Worm (Caenorhabditis elegans) whole organism, mixed stage, embryonic: ENCODE measurements around the gene ceh-16.

Source experiments
- cnd-1 ChIP-seq: fragments of 200-800 bp; sonication (Bioruptor generic); optimal IDR thresholded peaks from 2 replicates; lab custom pipeline; 2018; ENCODE audit warnings: mild to moderate bottlenecking, missing genetic modification characterization, missing compliant biosample characterization
- elt-1 ChIP-seq: sonication (generic microtip); optimal IDR thresholded peaks from 2 replicates; lab custom pipeline; 2017; ENCODE audit warnings: missing genetic modification characterization, mild to moderate bottlenecking, missing compliant biosample characterization, antibody characterized with exemption, moderate library complexity, borderline replicate concordance; ENCODE audit not compliant: insufficient read depth
- lin-13 ChIP-seq: fragments of 150-350 bp; optimal IDR thresholded peaks from 2 replicates; lab custom pipeline; 2014; ENCODE audit warnings: missing biosample characterization, missing genetic modification characterization
- mls-2 ChIP-seq: sonication (generic microtip); optimal IDR thresholded peaks from 2 replicates; lab custom pipeline; 2016; ENCODE audit warnings: mild to moderate bottlenecking, missing genetic modification characterization, moderate library complexity, missing compliant biosample characterization
- nhr-12 ChIP-seq: fragments of 150-350 bp; optimal IDR thresholded peaks from 2 replicates; lab custom pipeline; 2014; ENCODE audit warnings: missing biosample characterization, missing genetic modification characterization
- nhr-2 ChIP-seq: fragments of 150-350 bp; optimal IDR thresholded peaks from 2 replicates; lab custom pipeline; 2014; ENCODE audit warnings: missing biosample characterization, missing genetic modification characterization
- nhr-237 ChIP-seq: fragments of 150-350 bp; optimal IDR thresholded peaks from 2 replicates; lab custom pipeline; 2014; ENCODE audit warnings: missing biosample characterization, missing genetic modification characterization
- nhr-28 ChIP-seq: fragments of 150-350 bp; optimal IDR thresholded peaks from 2 replicates; lab custom pipeline; 2014; ENCODE audit warnings: missing biosample characterization, missing genetic modification characterization
- nhr-76 ChIP-seq: sonication (generic microtip); optimal IDR thresholded peaks from 2 replicates; lab custom pipeline; 2017; ENCODE audit warnings: missing biosample characterization, missing genetic modification characterization
- pha-4 ChIP-seq: fragments of 150-350 bp; optimal IDR thresholded peaks from 2 replicates; lab custom pipeline; 2018; ENCODE audit warnings: missing biosample characterization, missing genetic modification reagents, missing genetic modification characterization
- snpc-4 ChIP-seq: fragments of 150-350 bp; optimal IDR thresholded peaks from 2 replicates; lab custom pipeline; 2014; ENCODE audit warnings: missing biosample characterization, missing genetic modification characterization
- unc-62 ChIP-seq: fragments of 150-350 bp; optimal IDR thresholded peaks from 2 replicates; lab custom pipeline; 2014; ENCODE audit warnings: missing biosample characterization, missing genetic modification reagents, missing genetic modification characterization

- TF ChIP-seq pha-4 (tag; lab: Kevin White, UChicago) (no peak), mls-2 (no peak), nhr-76 (no peak), nhr-12 (tag; lab: Kevin White, UChicago) (no peak), elt-1 (tag; lab: Kevin White, UChicago) (no peak), lin-13 (tag; lab: Kevin White, UChicago) (no peak), snpc-4 (tag; lab: Kevin White, UChicago) (no peak), nhr-237 (tag; lab: Kevin White, UChicago) (no peak), nhr-28 (tag; lab: Kevin White, UChicago) (no peak), unc-62 (GFP tag; lab: Kevin White, UChicago) (no peak), nhr-2 (tag; lab: Kevin White, UChicago) (no peak), cnd-1 (tag; lab: Kevin White, UChicago) (no peak)
These were observed 5.9 kb upstream of the ceh-16 start, which contains the start of gene C06E1.11 for ce11 chrIII:8616587-8616986.
